Worm (Caenorhabditis elegans): ENCODE measurements around the gene Y50D4C.6.
A peak's percentile ranks its signal among the peaks of the same experiment; 100 is the strongest.

The Y50D4C.6 gene

DNA sequence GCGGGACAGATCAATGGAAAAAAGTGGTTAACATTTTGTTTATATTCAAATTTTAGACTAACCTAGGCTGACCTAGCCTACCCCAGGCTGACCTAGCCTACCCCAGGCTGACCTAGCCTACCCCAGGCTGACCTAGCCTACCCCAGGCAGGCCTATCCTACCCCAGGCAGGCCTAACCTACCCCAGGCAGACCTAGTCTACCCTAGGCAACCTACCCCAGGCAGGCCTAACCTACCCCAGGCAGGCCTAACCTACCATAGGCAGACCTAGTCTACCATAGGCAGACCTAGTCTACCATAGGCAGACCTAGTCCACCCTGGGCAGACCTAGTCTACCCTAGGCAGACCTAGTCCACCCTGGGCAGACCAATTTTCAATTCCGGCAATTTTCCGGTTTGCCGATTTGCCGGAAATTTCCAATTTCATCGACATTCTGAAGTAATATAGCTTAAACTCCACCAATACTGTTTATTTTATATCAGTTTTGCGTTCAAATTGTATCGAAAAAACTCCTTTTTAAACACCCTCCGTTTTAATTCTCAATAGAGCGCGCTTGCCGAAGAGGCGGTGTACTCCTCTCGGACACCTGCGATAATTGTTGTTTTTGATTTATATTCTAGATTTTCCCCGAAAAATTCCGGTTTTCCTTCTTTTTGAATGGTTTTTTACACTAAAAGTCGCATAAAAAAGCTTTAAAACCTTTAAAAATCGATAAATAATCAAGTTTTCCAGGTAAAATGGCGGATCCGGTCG is 45.3 kb downstream of the Y50D4C.6 start, which contains the start of gene trm-2A (continued):
- TF ChIP-seq spr-3 (GFP tag; optimal IDR thresholded peaks at IDR 0.05) (no peak), madf-5 (GFP tag; IDR thresholded peaks at IDR 0.05) (no peak), daf-8 (GFP tag; IDR thresholded peaks at IDR 0.05) (no peak), T20F7.1 (GFP tag; optimal IDR thresholded peaks at IDR 0.05) (no peak), mep-1 (tag; optimal IDR thresholded peaks at IDR 0.05) (peak; percentile 79)

- TF ChIP-seq arid-1 (GFP tag; conservative IDR thresholded peaks at IDR 0.05) (no peak), nhr-77 (tag; optimal IDR thresholded peaks at IDR 0.05) (peak; percentile 51), T26A8.4 (GFP tag; IDR thresholded peaks at IDR 0.05) (0 out of 2 replicates have a peak, but pooled peaks have one; percentile 31), lin-38 (GFP tag; IDR thresholded peaks at IDR 0.05) (peak; percentile 65; the same call in 1 of the 2 replicates), daf-16 (GFP tag; optimal IDR thresholded peaks at IDR 0.05) (no peak), daf-16 (tag; optimal IDR thresholded peaks at IDR 0.05) (peak; percentile 51), dve-1 (tag; optimal IDR thresholded peaks at IDR 0.05; ENCODE audit: insufficient read depth) (peak; percentile 59), daf-8 (GFP tag; IDR thresholded peaks at IDR 0.05) (no peak), nhr-42 (GFP tag; IDR thresholded peaks at IDR 0.05) (0 out of 2 replicates have a peak, but pooled peaks have one; percentile 31), fos-1 (tag; optimal IDR thresholded peaks at IDR 0.05) (no peak), ceh-62 (tag; optimal IDR thresholded peaks at IDR 0.05) (no peak), hmg-1.1 (GFP tag; IDR thresholded peaks at IDR 0.05) (no peak), dmd-6 (GFP tag; IDR thresholded peaks at IDR 0.05) (peak; percentile 75), D1046.2 (GFP tag; IDR thresholded peaks at IDR 0.05) (no peak), mes-2 (tag; optimal IDR thresholded peaks at IDR 0.05; ENCODE audit: poor library complexity, severe bottlenecking) (peak; percentile 64), ces-1 (GFP tag; optimal IDR thresholded peaks at IDR 0.05) (no peak), zip-11 (GFP tag; IDR thresholded peaks at IDR 0.05) (no peak), nhr-102 (tag; optimal IDR thresholded peaks at IDR 0.05) (peak; percentile 31), fkh-10 (GFP tag; optimal IDR thresholded peaks at IDR 0.05) (no peak), dpl-1 (GFP tag; optimal IDR thresholded peaks at IDR 0.05) (peak; percentile 47), nhr-11 (tag; optimal IDR thresholded peaks at IDR 0.05) (no peak), mxl-3 (GFP tag; optimal IDR thresholded peaks at IDR 0.05) (peak; percentile 65), mdl-1 (tag; optimal IDR thresholded peaks at IDR 0.05) (peak; percentile 48 to 91), snpc-1.2 (GFP tag; IDR thresholded peaks at IDR 0.05) (no peak), Y75B8A.6 (GFP tag; IDR thresholded peaks at IDR 0.05) (no peak), hlh-11 (tag; optimal IDR thresholded peaks at IDR 0.05) (peak; percentile 57), nhr-48 (tag; optimal IDR thresholded peaks at IDR 0.05) (peak; percentile 2), nhr-28 (tag; optimal IDR thresholded peaks at IDR 0.05) (peak; percentile 84), nhr-10 (tag; optimal IDR thresholded peaks at IDR 0.05) (no peak), spr-3 (GFP tag; optimal IDR thresholded peaks at IDR 0.05) (no peak), php-3 (GFP tag; IDR thresholded peaks at IDR 0.05) (peak; percentile 50; the same call in 1 of the 2 replicates), madf-5 (GFP tag; IDR thresholded peaks at IDR 0.05) (no peak), daf-19 (GFP tag; conservative IDR thresholded peaks at IDR 0.05) (no peak), snpc-4 (tag; optimal IDR thresholded peaks at IDR 0.05) (no peak), hlh-30 (tag; optimal IDR thresholded peaks at IDR 0.05; ENCODE audit: insufficient read depth) (peak; percentile 96), R02D3.7 (tag; optimal IDR thresholded peaks at IDR 0.05) (no peak), nhr-6 (tag; optimal IDR thresholded peaks at IDR 0.05) (no peak), sdz-12 (GFP tag; optimal IDR thresholded peaks at IDR 0.05) (no peak)
These were observed 46.2 kb downstream of the Y50D4C.6 start, which contains the start of gene fmo-5 for ce11 chrV:903460-903859. Gene fmo-5, minus strand, starts transcription at chrV:903665.

All from whole organism, L4 larva.